Fruit fly (Drosophila melanogaster): Measurements from ENCODE around the gene Dhrs4.

Dhrs4 gene

dm6 chr3L:5182255-5182993 lies 41.0 kb upstream of the Dhrs4 start (continued):
- 0 out of 2 replicates have a peak, but pooled peaks have one; percentile 15 for TF ChIP-seq HLH3B (GFP tag; IDR thresholded peaks at IDR 0.05)
- TF ChIP-seq D19B (GFP tag; optimal IDR thresholded peaks at IDR 0.05) = no peak
- no peak for TF ChIP-seq pho (GFP tag; optimal IDR thresholded peaks at IDR 0.05)
- no peak for TF ChIP-seq CG30431 (GFP tag; optimal IDR thresholded peaks at IDR 0.05)
- TF ChIP-seq gro (GFP tag; optimal IDR thresholded peaks at IDR 0.05) = no peak
- TF ChIP-seq Taf1 (GFP tag; IDR thresholded peaks at IDR 0.05) = no peak
- peak; percentile 2 for TF ChIP-seq org-1 (GFP tag; optimal IDR thresholded peaks at IDR 0.05)
- no peak for TF ChIP-seq gt (GFP tag; IDR thresholded peaks at IDR 0.05)
- no peak for TF ChIP-seq Adf1 (GFP tag; IDR thresholded peaks at IDR 0.05)
- no peak for TF ChIP-seq CG4617 (GFP tag; optimal IDR thresholded peaks at IDR 0.05; ENCODE audit: borderline replicate concordance)
- no peak for TF ChIP-seq lbe (GFP tag; optimal IDR thresholded peaks at IDR 0.05)
- TF ChIP-seq CG8478 (optimal IDR thresholded peaks at IDR 0.05) = no peak
- TF ChIP-seq mld (GFP tag; IDR thresholded peaks at IDR 0.05; ENCODE audit: partially characterized antibody) = no peak
- no peak for TF ChIP-seq Ravus (GFP tag; IDR thresholded peaks at IDR 0.05)
- TF ChIP-seq Sox102F (GFP tag; optimal IDR thresholded peaks at IDR 0.05) = peak; percentile 52
- no peak for TF ChIP-seq stwl (tag; optimal IDR thresholded peaks at IDR 0.05)
- peak; percentile 67; the same call in 2 of the 3 replicates for TF ChIP-seq dysf (GFP tag; IDR thresholded peaks at IDR 0.05)
- TF ChIP-seq Ptx1 (GFP tag; IDR thresholded peaks at IDR 0.05) = peak; percentile 53; the same call in 1 of the 2 replicates
- TF ChIP-seq unc-4 (GFP tag; IDR thresholded peaks at IDR 0.05; ENCODE audit: partially characterized antibody) = no peak
- no peak for TF ChIP-seq kah (GFP tag; optimal IDR thresholded peaks at IDR 0.05)
- TF ChIP-seq Hsf (GFP tag; optimal IDR thresholded peaks at IDR 0.05) = no peak
- TF ChIP-seq kay (GFP tag; optimal IDR thresholded peaks at IDR 0.05) = no peak
- 0 out of 2 replicates have a peak, but pooled peaks have one; percentile 14 for TF ChIP-seq Drgx (GFP tag; IDR thresholded peaks at IDR 0.05)
- peak; percentile 26; the same call in 1 of the 2 replicates for TF ChIP-seq onecut (GFP tag; IDR thresholded peaks at IDR 0.05)
- TF ChIP-seq CG8359 (GFP tag; optimal IDR thresholded peaks at IDR 0.05; ENCODE audit: borderline replicate concordance) = no peak
- no peak for TF ChIP-seq CG6813 (GFP tag; optimal IDR thresholded peaks at IDR 0.05)
- peak; percentile 4 to 66 for TF ChIP-seq Hr51 (GFP tag; optimal IDR thresholded peaks at IDR 0.05)
- TF ChIP-seq eyg (GFP tag; optimal IDR thresholded peaks at IDR 0.05) = peak; percentile 23
- peak; percentile 64 for TF ChIP-seq gem (tag; optimal IDR thresholded peaks at IDR 0.05)
- no peak for TF ChIP-seq CG12744 (GFP tag; optimal IDR thresholded peaks at IDR 0.05)
- no peak for TF ChIP-seq Dip3 (GFP tag; optimal IDR thresholded peaks at IDR 0.05)
- peak; percentile 56; the same call in 1 of the 3 replicates for TF ChIP-seq Dbx (GFP tag; IDR thresholded peaks at IDR 0.05)
- peak; percentile 52 for TF ChIP-seq CG1603 (tag; optimal IDR thresholded peaks at IDR 0.05)
- no peak; the same call in 1 of the 2 replicates for TF ChIP-seq ttk (GFP tag; IDR thresholded peaks at IDR 0.05)
- no peak for TF ChIP-seq fd64A (GFP tag; optimal IDR thresholded peaks at IDR 0.05)
- no peak for TF ChIP-seq CG3407 (GFP tag; optimal IDR thresholded peaks at IDR 0.05)
- no peak for TF ChIP-seq CG8290 (GFP tag; optimal IDR thresholded peaks at IDR 0.05)
- TF ChIP-seq CG8290 (tag; optimal IDR thresholded peaks at IDR 0.05) = peak in 1 of 2 experiments; percentile 53
- TF ChIP-seq jigr1 (GFP tag; IDR thresholded peaks at IDR 0.05) = no peak
- no peak for TF ChIP-seq dmrt11E (tag; optimal IDR thresholded peaks at IDR 0.05)
- peak; percentile 41 for TF ChIP-seq Blimp-1 (GFP tag; optimal IDR thresholded peaks at IDR 0.05)
- peak; percentile 77 for TF ChIP-seq abd-A (tag; optimal IDR thresholded peaks at IDR 0.05)
- no peak for TF ChIP-seq gcm2 (GFP tag; optimal IDR thresholded peaks at IDR 0.05)
- no peak for TF ChIP-seq HmgD (GFP tag; optimal IDR thresholded peaks at IDR 0.05)
- no peak for TF ChIP-seq Sry-β (GFP tag; optimal IDR thresholded peaks at IDR 0.05)
- TF ChIP-seq inv (GFP tag; IDR thresholded peaks at IDR 0.05; ENCODE audit: partially characterized antibody) = no peak
- no peak for TF ChIP-seq CG34376 (GFP tag; optimal IDR thresholded peaks at IDR 0.05)
- no peak for TF ChIP-seq CG2116 (GFP tag; optimal IDR thresholded peaks at IDR 0.05)
- TF ChIP-seq vvl (GFP tag; IDR thresholded peaks at IDR 0.05) = peak; percentile 77
- TF ChIP-seq ac (GFP tag; optimal IDR thresholded peaks at IDR 0.05) = no peak
